Fruit fly (Drosophila melanogaster): ENCODE data around the gene ppk22.

The ppk22 gene

DNA sequence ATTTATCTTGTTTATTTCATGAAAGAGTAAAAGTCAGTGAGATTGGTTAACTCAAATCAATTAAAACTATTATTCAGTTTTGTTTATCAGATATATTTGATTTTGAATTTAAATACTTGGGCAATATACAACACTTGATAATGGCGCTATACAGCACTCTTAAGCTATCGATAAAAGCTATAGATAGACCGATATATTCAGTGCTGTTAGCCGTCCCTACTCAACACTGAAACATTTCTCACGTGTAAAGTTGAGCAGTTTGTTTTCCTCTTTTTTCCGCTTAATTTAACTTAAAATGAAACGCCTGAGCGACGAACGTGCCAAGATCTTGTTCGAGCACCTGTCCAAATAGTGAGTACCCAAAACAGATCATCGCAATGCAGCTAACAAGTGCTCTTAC lies 9.2 kb downstream of the ppk22 start, which contains the start of gene CG7006 (continued):
- no peak for TF ChIP-seq CTCF (GFP tag; optimal IDR thresholded peaks at IDR 0.05)
- TF ChIP-seq usp (GFP tag; optimal IDR thresholded peaks at IDR 0.05), result no peak
- TF ChIP-seq HHEX (GFP tag; optimal IDR thresholded peaks at IDR 0.05), result peak; percentile 27
- TF ChIP-seq knrl (GFP tag; IDR thresholded peaks at IDR 0.05; ENCODE audit: partially characterized antibody), result peak; percentile 78
- TF ChIP-seq E2f2 (GFP tag; IDR thresholded peaks at IDR 0.05), result peak; percentile 96
- peak; percentile 46 for TF ChIP-seq CG11398 (GFP tag; optimal IDR thresholded peaks at IDR 0.05)
- TF ChIP-seq CG4854 (GFP tag; optimal IDR thresholded peaks at IDR 0.05), result peak; percentile 65
- peak; percentile 94 for TF ChIP-seq NFAT (GFP tag; IDR thresholded peaks at IDR 0.05)
- TF ChIP-seq eve (GFP tag; optimal IDR thresholded peaks at IDR 0.05), result no peak
- TF ChIP-seq dpn (GFP tag; optimal IDR thresholded peaks at IDR 0.05), result peak; percentile 84 to 92
- TF ChIP-seq Xbp1 (GFP tag; optimal IDR thresholded peaks at IDR 0.05), result peak; percentile 84
- TF ChIP-seq ara (GFP tag; IDR thresholded peaks at IDR 0.05), result peak; percentile 39; the same call in 1 of the 2 replicates
- TF ChIP-seq CG10565 (GFP tag; optimal IDR thresholded peaks at IDR 0.05), result no peak
- peak; percentile 93 for TF ChIP-seq Rfx (GFP tag; IDR thresholded peaks at IDR 0.05)
- peak; percentile 85 for TF ChIP-seq CG13287 (GFP tag; IDR thresholded peaks at IDR 0.05; ENCODE audit: partially characterized antibody)
- peak; percentile 82 for TF ChIP-seq CG8944 (GFP tag; optimal IDR thresholded peaks at IDR 0.05)
- TF ChIP-seq Nf-YA (GFP tag; IDR thresholded peaks at IDR 0.05), result no peak
- TF ChIP-seq E2f1 (GFP tag; IDR thresholded peaks at IDR 0.05), result 0 out of 2 replicates have a peak, but pooled peaks have one; percentile 42
- no peak for TF ChIP-seq CG11695 (GFP tag; IDR thresholded peaks at IDR 0.05)
- peak; percentile 23 for TF ChIP-seq emc (GFP tag; optimal IDR thresholded peaks at IDR 0.05)
- TF ChIP-seq jumu (GFP tag; optimal IDR thresholded peaks at IDR 0.05), result peak; percentile 74
- TF ChIP-seq CG15269 (tag; optimal IDR thresholded peaks at IDR 0.05), result no peak
- TF ChIP-seq scrt (GFP tag; optimal IDR thresholded peaks at IDR 0.05), result no peak
- TF ChIP-seq corto (GFP tag; optimal IDR thresholded peaks at IDR 0.05), result no peak
- no peak for TF ChIP-seq dimm (GFP tag; IDR thresholded peaks at IDR 0.05)
- TF ChIP-seq Elba2 (GFP tag; optimal IDR thresholded peaks at IDR 0.05), result peak; percentile 10
- TF ChIP-seq Vsx1 (GFP tag; optimal IDR thresholded peaks at IDR 0.05), result no peak
- no peak for TF ChIP-seq CG10431 (GFP tag; optimal IDR thresholded peaks at IDR 0.05)
- TF ChIP-seq sug (tag; optimal IDR thresholded peaks at IDR 0.05), result no peak
- no peak for TF ChIP-seq CG30020 (tag; optimal IDR thresholded peaks at IDR 0.05)
- no peak for TF ChIP-seq CG4707 (GFP tag; optimal IDR thresholded peaks at IDR 0.05)
- TF ChIP-seq CG8478 (optimal IDR thresholded peaks at IDR 0.05), result no peak
- peak; percentile 43 for TF ChIP-seq CG16863 (GFP tag; optimal IDR thresholded peaks at IDR 0.05)
- TF ChIP-seq zfh2 (GFP tag; optimal IDR thresholded peaks at IDR 0.05), result peak; percentile 91
- no peak for TF ChIP-seq stc (GFP tag; IDR thresholded peaks at IDR 0.05)
- peak; percentile 36 for TF ChIP-seq CG17802 (tag; optimal IDR thresholded peaks at IDR 0.05)
- TF ChIP-seq CG31441 (GFP tag; IDR thresholded peaks at IDR 0.05), result no peak; the same call in 1 of the 2 replicates
- TF ChIP-seq dan (GFP tag; IDR thresholded peaks at IDR 0.05), result no peak
- no peak for TF ChIP-seq CG11504 (tag; optimal IDR thresholded peaks at IDR 0.05)
- TF ChIP-seq CG18599 (GFP tag; optimal IDR thresholded peaks at IDR 0.05), result no peak
- no peak for TF ChIP-seq CG6813 (GFP tag; optimal IDR thresholded peaks at IDR 0.05)
- TF ChIP-seq Doc2 (GFP tag; IDR thresholded peaks at IDR 0.05), result no peak
- TF ChIP-seq ac (GFP tag; optimal IDR thresholded peaks at IDR 0.05), result no peak
- TF ChIP-seq psq (GFP tag; optimal IDR thresholded peaks at IDR 0.05), result peak; percentile 8
- TF ChIP-seq ssp (GFP tag; IDR thresholded peaks at IDR 0.05), result peak; percentile 52; the same call in 1 of the 2 replicates
- peak; percentile 13 for TF ChIP-seq CG15073 (GFP tag; optimal IDR thresholded peaks at IDR 0.05)
- peak; percentile 82 for TF ChIP-seq shn (GFP tag; optimal IDR thresholded peaks at IDR 0.05)
- no peak for TF ChIP-seq org-1 (GFP tag; optimal IDR thresholded peaks at IDR 0.05)
- TF ChIP-seq sisA (GFP tag; IDR thresholded peaks at IDR 0.05), result peak; percentile 51; the same call in 1 of the 2 replicates
- no peak for TF ChIP-seq CG8359 (GFP tag; optimal IDR thresholded peaks at IDR 0.05; ENCODE audit: borderline replicate concordance)
- TF ChIP-seq CG7357 (GFP tag; IDR thresholded peaks at IDR 0.05), result no peak
- no peak for TF ChIP-seq CG13775 (GFP tag; optimal IDR thresholded peaks at IDR 0.05)
